Fruit fly (Drosophila melanogaster) whole organism, adult: ENCODE measurements around the gene CG15635.

Experiments used
- CG11617 ChIP-seq: fragments of 200-800 bp; sonication (Bioruptor generic); optimal IDR thresholded peaks from 2 replicates; lab custom pipeline; 2017; ENCODE audit warnings: mild to moderate bottlenecking, missing biosample characterization, missing genetic modification reagents, missing genetic modification characterization
- CG12768 ChIP-seq: fragments of 200-800 bp; sonication (Bioruptor generic); optimal IDR thresholded peaks from 2 replicates; lab custom pipeline; 2017; ENCODE audit warnings: missing biosample characterization, missing genetic modification characterization, mild to moderate bottlenecking, moderate library complexity, missing genetic modification reagents
- CG14711 ChIP-seq: fragments of 200-800 bp; sonication (Bioruptor generic); optimal IDR thresholded peaks from 2 replicates; lab custom pipeline; 2018; ENCODE audit warnings: missing biosample characterization, mild to moderate bottlenecking, missing genetic modification characterization, moderate library complexity
- CG1620 ChIP-seq: fragments of 200-800 bp; sonication (Bioruptor generic); optimal IDR thresholded peaks from 2 replicates; lab custom pipeline; 2016; ENCODE audit warnings: missing biosample characterization, missing genetic modification characterization
- CG33017 ChIP-seq: fragments of 200-800 bp; sonication (Bioruptor generic); optimal IDR thresholded peaks from 2 replicates; lab custom pipeline; 2018; ENCODE audit warnings: missing biosample characterization, mild to moderate bottlenecking, missing genetic modification characterization, moderate library complexity
- CG5204 ChIP-seq: fragments of 200-800 bp; sonication (Bioruptor generic); optimal IDR thresholded peaks from 2 replicates; lab custom pipeline; 2016; ENCODE audit warnings: missing biosample characterization, missing genetic modification characterization
- CG7045 ChIP-seq: fragments of 200-800 bp; sonication (Bioruptor generic); optimal IDR thresholded peaks from 2 replicates; lab custom pipeline; 2017; ENCODE audit warnings: missing biosample characterization, mild to moderate bottlenecking, missing genetic modification characterization
- CG7101 ChIP-seq: fragments of 200-800 bp; sonication (Bioruptor generic); optimal IDR thresholded peaks from 2 replicates; lab custom pipeline; 2018; ENCODE audit warnings: missing biosample characterization, mild to moderate bottlenecking, missing genetic modification characterization, moderate library complexity
- Clk ChIP-seq: fragments of 200-800 bp; sonication (Bioruptor generic); optimal IDR thresholded peaks from 2 replicates; lab custom pipeline; 2017; ENCODE audit warnings: missing biosample characterization, missing genetic modification characterization
- Crg-1 ChIP-seq: fragments of 200-800 bp; sonication (Bioruptor generic); optimal IDR thresholded peaks from 2 replicates; lab custom pipeline; 2016; ENCODE audit warnings: missing biosample characterization, missing genetic modification characterization
- Hr96 ChIP-seq: fragments of 200-800 bp; sonication (Bioruptor generic); optimal IDR thresholded peaks from 2 replicates; lab custom pipeline; 2016; ENCODE audit warnings: missing biosample characterization, missing genetic modification characterization
- Mnt ChIP-seq: fragments of 200-800 bp; sonication (Bioruptor generic); optimal IDR thresholded peaks from 2 replicates; lab custom pipeline; 2016; ENCODE audit warnings: missing biosample characterization, mild to moderate bottlenecking, missing genetic modification characterization
- bab1 ChIP-seq: fragments of 200-800 bp; sonication (Bioruptor generic); optimal IDR thresholded peaks from 3 replicates; lab custom pipeline; 2019; ENCODE audit warnings: missing biosample characterization, mild to moderate bottlenecking, missing genetic modification characterization, moderate library complexity
- cic ChIP-seq: fragments of 200-800 bp; sonication (Bioruptor generic); optimal IDR thresholded peaks from 2 replicates; lab custom pipeline; 2017; ENCODE audit warnings: missing biosample characterization, mild to moderate bottlenecking, missing genetic modification characterization, moderate library complexity
- cnc ChIP-seq, 2 experiments: fragments of >200 bp; optimal IDR thresholded peaks; 2 replicates each; lab custom pipeline; 2017
- kay ChIP-seq: fragments of 200-800 bp; sonication (Bioruptor generic); peaks from one replicate; lab custom pipeline; 2016; ENCODE audit warnings: missing biosample characterization, missing genetic modification characterization, borderline replicate concordance
- ovo ChIP-seq: fragments of 200-800 bp; sonication (Bioruptor generic); optimal IDR thresholded peaks from 2 replicates; lab custom pipeline; 2016; ENCODE audit warnings: missing biosample characterization, missing genetic modification characterization
- pad ChIP-seq: fragments of 200-800 bp; sonication (Bioruptor generic); optimal IDR thresholded peaks from 3 replicates; lab custom pipeline; 2017; ENCODE audit warnings: missing biosample characterization, missing genetic modification characterization, mild to moderate bottlenecking, moderate library complexity, missing genetic modification reagents
- tj ChIP-seq: fragments of 200-800 bp; sonication (Bioruptor generic); optimal IDR thresholded peaks from 3 replicates; lab custom pipeline; 2017; ENCODE audit warnings: missing biosample characterization, mild to moderate bottlenecking, missing genetic modification characterization, moderate library complexity
- toe ChIP-seq: fragments of 200-800 bp; sonication (Bioruptor generic); optimal IDR thresholded peaks from 2 replicates; lab custom pipeline; 2016; ENCODE audit warnings: missing biosample characterization, missing genetic modification characterization

Gene CG15635

DNA sequence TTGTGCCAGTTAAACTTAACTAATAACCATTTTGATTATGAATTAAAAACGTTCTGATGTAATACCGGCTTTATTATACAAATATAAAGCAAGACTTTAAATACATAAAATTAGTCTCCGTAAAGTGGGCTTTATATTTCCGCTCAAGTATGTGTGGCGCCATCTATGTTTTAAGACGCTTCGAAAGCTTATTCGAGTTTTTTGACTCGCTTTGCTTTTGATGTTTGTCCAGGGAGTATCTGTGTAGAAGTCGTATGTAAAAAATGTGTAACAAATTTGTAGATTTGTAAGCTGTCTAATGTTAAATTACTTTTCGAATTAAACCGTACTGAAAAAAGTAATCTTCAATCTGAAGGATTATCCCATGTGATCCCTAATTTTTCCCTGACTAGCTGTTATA, 18.2 kb downstream of the CG15635 start:
- TF ChIP-seq cnc (optimal IDR thresholded peaks at IDR 0.05; lab: Kevin White, UChicago) (no peak), CG7101 (tag; lab: Kevin White, UChicago) (no peak), CG12768 (GFP tag; lab: Kevin White, UChicago) (no peak), CG7045 (GFP tag; lab: Kevin White, UChicago) (no peak), toe (GFP tag; lab: Kevin White, UChicago) (no peak), kay (GFP tag; lab: Kevin White, UChicago) (peak; percentile 2)

DNA sequence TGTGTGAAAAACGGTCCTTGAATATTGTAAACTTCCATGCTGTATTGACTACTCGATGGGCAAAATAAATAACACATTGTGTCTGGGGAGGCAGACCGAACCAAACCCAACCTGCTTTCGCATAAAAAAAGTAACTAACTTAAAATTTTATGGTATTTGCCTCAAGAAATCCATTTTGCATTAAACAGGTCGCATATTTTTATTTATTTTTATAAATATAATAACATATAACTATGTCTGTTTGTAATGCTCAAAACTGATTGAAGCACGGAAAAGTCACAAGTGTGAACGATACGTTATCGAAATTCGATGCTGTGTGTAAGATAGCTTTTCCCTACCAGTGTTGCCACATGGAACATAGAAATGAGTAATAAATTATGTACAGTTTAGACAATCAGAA, 39.6 kb downstream of the CG15635 start, which contains the start of gene CG11929:
TSS of gene CG11929 (plus strand) at position 301 of the 400 bp plus-strand sequence.
- no peak for TF ChIP-seq kay (GFP tag; lab: Kevin White, UChicago)
- TF ChIP-seq CG33017: no peak
- no peak for TF ChIP-seq CG12768 (GFP tag; lab: Kevin White, UChicago)
- no peak for TF ChIP-seq toe (GFP tag; lab: Kevin White, UChicago)
- no peak for TF ChIP-seq CG7045 (GFP tag; lab: Kevin White, UChicago)
- no peak for TF ChIP-seq ovo
- TF ChIP-seq CG1620 (GFP tag; lab: Kevin White, UChicago): no peak
- no peak for TF ChIP-seq tj
- no peak for TF ChIP-seq pad (GFP tag; lab: Kevin White, UChicago)
- no peak for TF ChIP-seq Hr96 (GFP tag; lab: Kevin White, UChicago)
- TF ChIP-seq Crg-1 (GFP tag; lab: Kevin White, UChicago): no peak
- no peak for TF ChIP-seq CG11617 (GFP tag; lab: Kevin White, UChicago)
- no peak for TF ChIP-seq Clk
- TF ChIP-seq CG7101 (tag; lab: Kevin White, UChicago): no peak
- TF ChIP-seq CG14711 (tag; lab: Kevin White, UChicago): no peak
- TF ChIP-seq Mnt (GFP tag; lab: Kevin White, UChicago): no peak
- no peak for TF ChIP-seq bab1 (GFP tag; lab: Kevin White, UChicago)
- no peak for TF ChIP-seq cnc (optimal IDR thresholded peaks at IDR 0.05; lab: Kevin White, UChicago)
- no peak for TF ChIP-seq CG5204 (GFP tag; lab: Kevin White, UChicago)

DNA sequence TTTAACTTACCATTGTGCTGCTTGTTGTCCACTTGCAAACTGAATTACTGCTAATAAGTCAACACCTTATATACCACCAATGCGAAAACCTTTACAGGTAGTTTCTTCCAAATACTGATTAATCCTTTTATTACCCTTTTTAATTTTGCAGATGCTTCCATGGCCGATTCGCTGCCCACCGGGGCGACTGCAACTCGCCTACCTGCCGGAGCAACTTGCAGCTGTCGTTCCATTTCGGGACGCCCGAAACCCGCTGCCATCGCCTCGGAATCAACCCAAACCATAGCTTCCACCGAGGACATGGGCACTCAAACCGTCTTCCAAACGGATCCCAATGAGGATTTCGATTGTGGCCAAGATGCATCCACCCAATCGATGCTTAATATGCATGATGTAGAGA, 41.6 kb downstream of the CG15635 start, which contains the start of gene Elba1:
TSS of gene Elba1 (minus strand) at position 101 of the 400 bp plus-strand sequence.
- TF ChIP-seq Crg-1 (GFP tag; lab: Kevin White, UChicago) (no peak), CG11617 (GFP tag; lab: Kevin White, UChicago) (no peak)

dm6 chr2L:4687211-4687610, 44.4 kb downstream of the CG15635 start, which contains the start of gene Elba3:
TSS of gene Elba3 (plus strand) at chr2L:4687511.
- TF ChIP-seq CG7045 (GFP tag; lab: Kevin White, UChicago) (no peak), toe (GFP tag; lab: Kevin White, UChicago) (no peak), kay (GFP tag; lab: Kevin White, UChicago) (no peak), CG11617 (GFP tag; lab: Kevin White, UChicago) (no peak), Hr96 (GFP tag; lab: Kevin White, UChicago) (no peak), tj (no peak), Mnt (GFP tag; lab: Kevin White, UChicago) (no peak), CG1620 (GFP tag; lab: Kevin White, UChicago) (no peak), cic (GFP tag; lab: Kevin White, UChicago) (no peak), Clk (no peak), ovo (no peak), CG33017 (no peak), Crg-1 (GFP tag; lab: Kevin White, UChicago) (no peak), cnc (optimal IDR thresholded peaks at IDR 0.05; lab: Kevin White, UChicago) (no peak), CG14711 (tag; lab: Kevin White, UChicago) (no peak), CG12768 (GFP tag; lab: Kevin White, UChicago) (no peak), CG7101 (tag; lab: Kevin White, UChicago) (no peak)

- no peak for TF ChIP-seq kay (GFP tag; lab: Kevin White, UChicago)
- TF ChIP-seq CG7045 (GFP tag; lab: Kevin White, UChicago): no peak
- TF ChIP-seq cic (GFP tag; lab: Kevin White, UChicago): no peak
- TF ChIP-seq CG14711 (tag; lab: Kevin White, UChicago): no peak
- no peak for TF ChIP-seq toe (GFP tag; lab: Kevin White, UChicago)
- no peak for TF ChIP-seq cnc (optimal IDR thresholded peaks at IDR 0.05; lab: Kevin White, UChicago)
- TF ChIP-seq CG1620 (GFP tag; lab: Kevin White, UChicago): no peak
- no peak for TF ChIP-seq CG33017
- TF ChIP-seq Hr96 (GFP tag; lab: Kevin White, UChicago): no peak
- no peak for TF ChIP-seq Clk
- no peak for TF ChIP-seq Crg-1 (GFP tag; lab: Kevin White, UChicago)
- no peak for TF ChIP-seq CG12768 (GFP tag; lab: Kevin White, UChicago)
- no peak for TF ChIP-seq CG11617 (GFP tag; lab: Kevin White, UChicago)
- TF ChIP-seq tj: no peak
- TF ChIP-seq bab1 (GFP tag; lab: Kevin White, UChicago): no peak
- TF ChIP-seq pad (GFP tag; lab: Kevin White, UChicago): no peak
- TF ChIP-seq Mnt (GFP tag; lab: Kevin White, UChicago): no peak
- no peak for TF ChIP-seq CG7101 (tag; lab: Kevin White, UChicago)
- no peak for TF ChIP-seq CG5204 (GFP tag; lab: Kevin White, UChicago)
These were observed 47.8 kb downstream of the CG15635 start, which contains the start of gene CG3251 for dm6 chr2L:4690602-4691001. TSS of gene CG3251 (minus strand) at chr2L:4690702.

DNA sequence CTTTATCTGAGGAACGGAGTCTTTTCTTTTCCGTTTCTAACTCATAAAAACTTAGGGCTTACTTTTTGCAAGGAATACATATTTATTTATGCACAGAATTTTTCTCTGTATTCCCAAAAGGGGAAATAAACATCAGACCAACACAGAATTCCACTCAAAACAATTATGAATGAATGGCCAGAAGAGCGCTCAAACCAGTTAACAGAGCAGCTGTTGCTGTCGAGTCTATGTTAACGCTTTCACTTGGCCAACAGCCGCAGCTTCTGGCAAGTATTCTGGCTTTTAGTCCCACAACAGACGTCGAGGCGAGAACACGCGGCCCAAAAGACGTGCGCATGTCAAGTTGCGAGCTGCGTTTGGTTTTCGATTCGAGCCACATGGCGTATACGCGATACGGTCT, 51.6 kb downstream of the CG15635 start, which contains the start of gene dcma:
TSS of gene dcma (plus strand) at position 301 of the 400 bp plus-strand sequence.
- TF ChIP-seq Crg-1 (GFP tag; lab: Kevin White, UChicago) (no peak), pad (GFP tag; lab: Kevin White, UChicago) (no peak)
